Fruit fly (Drosophila melanogaster): ENCODE measurements around the gene CanA1.

The CanA1 gene

dm6 chr3R:31038473-31039424 lies at the start of gene CanA1 (continued):
- TF ChIP-seq Lpt (GFP tag; optimal IDR thresholded peaks at IDR 0.05) (no peak), Dbx (GFP tag; IDR thresholded peaks at IDR 0.05) (no peak), fd3F (GFP tag; optimal IDR thresholded peaks at IDR 0.05) (no peak), lmd (GFP tag; IDR thresholded peaks at IDR 0.05) (no peak; the same call in 1 of the 2 replicates), Oaz (GFP tag; IDR thresholded peaks at IDR 0.05) (no peak), CG1792 (GFP tag; optimal IDR thresholded peaks at IDR 0.05) (no peak), Blimp-1 (GFP tag; optimal IDR thresholded peaks at IDR 0.05) (no peak), scrt (GFP tag; optimal IDR thresholded peaks at IDR 0.05) (no peak), CG4328 (GFP tag; optimal IDR thresholded peaks at IDR 0.05) (no peak), CG6689 (GFP tag; IDR thresholded peaks at IDR 0.05) (no peak), pros (GFP tag; optimal IDR thresholded peaks at IDR 0.05) (no peak), jumu (GFP tag; optimal IDR thresholded peaks at IDR 0.05) (no peak), CG7987 (GFP tag; optimal IDR thresholded peaks at IDR 0.05) (no peak), emc (GFP tag; optimal IDR thresholded peaks at IDR 0.05) (no peak), CG7556 (GFP tag; optimal IDR thresholded peaks at IDR 0.05) (no peak), CG2875 (GFP tag; optimal IDR thresholded peaks at IDR 0.05) (no peak), CkIIα-i1 (GFP tag; IDR thresholded peaks at IDR 0.05) (no peak), kay (GFP tag; optimal IDR thresholded peaks at IDR 0.05) (no peak), CG10543 (GFP tag; optimal IDR thresholded peaks at IDR 0.05) (peak; percentile 52), CG2129 (GFP tag; IDR thresholded peaks at IDR 0.05; ENCODE audit: partially characterized antibody) (no peak), CG1233 (GFP tag; optimal IDR thresholded peaks at IDR 0.05) (no peak), CG6654 (GFP tag; optimal IDR thresholded peaks at IDR 0.05) (no peak), CG14860 (GFP tag; IDR thresholded peaks at IDR 0.05; ENCODE audit: partially characterized antibody) (no peak), crc (GFP tag; optimal IDR thresholded peaks at IDR 0.05) (no peak), CrebB (tag; optimal IDR thresholded peaks at IDR 0.05) (no peak), CG13296 (GFP tag; optimal IDR thresholded peaks at IDR 0.05) (peak; percentile 27), NfI (GFP tag; optimal IDR thresholded peaks at IDR 0.05) (no peak), CG1647 (GFP tag; optimal IDR thresholded peaks at IDR 0.05) (no peak), CG43689 (GFP tag; IDR thresholded peaks at IDR 0.05) (no peak), CG14050 (GFP tag; IDR thresholded peaks at IDR 0.05) (no peak), slbo (GFP tag; IDR thresholded peaks at IDR 0.05) (peak; percentile 52), sc (optimal IDR thresholded peaks at IDR 0.05) (no peak), sc (GFP tag; optimal IDR thresholded peaks at IDR 0.05) (no peak), sim (GFP tag; IDR thresholded peaks at IDR 0.05) (no peak), CG4282 (GFP tag; optimal IDR thresholded peaks at IDR 0.05) (no peak), Sox100B (GFP tag; optimal IDR thresholded peaks at IDR 0.05) (no peak), chm (GFP tag; IDR thresholded peaks at IDR 0.05) (no peak), Myb (GFP tag; optimal IDR thresholded peaks at IDR 0.05) (no peak), C15 (GFP tag; IDR thresholded peaks at IDR 0.05) (no peak), NK7.1 (GFP tag; optimal IDR thresholded peaks at IDR 0.05) (no peak), D19A (tag; optimal IDR thresholded peaks at IDR 0.05) (no peak), CG13287 (GFP tag; IDR thresholded peaks at IDR 0.05; ENCODE audit: partially characterized antibody) (no peak), gsb (GFP tag; IDR thresholded peaks at IDR 0.05) (no peak), Chrac-16 (GFP tag; optimal IDR thresholded peaks at IDR 0.05) (no peak), CHES-1-like (GFP tag; optimal IDR thresholded peaks at IDR 0.05) (no peak), lilli (GFP tag; optimal IDR thresholded peaks at IDR 0.05) (no peak), CG9797 (GFP tag; optimal IDR thresholded peaks at IDR 0.05) (no peak), CG15011 (GFP tag; optimal IDR thresholded peaks at IDR 0.05) (no peak), sna (GFP tag; IDR thresholded peaks at IDR 0.05; ENCODE audit: partially characterized antibody) (no peak), al (GFP tag; IDR thresholded peaks at IDR 0.05) (0 out of 2 replicates have a peak, but pooled peaks have one; percentile 34)

All from whole organism, embryonic.